Worm (Caenorhabditis elegans) whole organism, L1 larva: ENCODE data around the gene ZK105.1.

ENCODE experiments used
- alr-1 ChIP-seq: fragments of 200-800 bp; sonication (Bioruptor generic); optimal IDR thresholded peaks from 2 replicates; lab custom pipeline; 2018; ENCODE audit warnings: borderline replicate concordance, mild to moderate bottlenecking, missing genetic modification characterization, missing compliant biosample characterization
- ama-1 ChIP-seq: fragments of 150-350 bp; optimal IDR thresholded peaks from 2 replicates; lab custom pipeline; 2014
- fos-1 ChIP-seq: fragments of 150-350 bp; optimal IDR thresholded peaks from 2 replicates; lab custom pipeline; 2014; ENCODE audit warnings: missing biosample characterization, missing genetic modification characterization
- nhr-12 ChIP-seq: sonication (generic microtip); optimal IDR thresholded peaks from 2 replicates; lab custom pipeline; 2017; ENCODE audit warnings: missing biosample characterization, missing genetic modification characterization
- skn-1 ChIP-seq: fragments of 150-350 bp; optimal IDR thresholded peaks from 2 replicates; lab custom pipeline; 2014; ENCODE audit warnings: missing biosample characterization, missing genetic modification characterization

DNA sequence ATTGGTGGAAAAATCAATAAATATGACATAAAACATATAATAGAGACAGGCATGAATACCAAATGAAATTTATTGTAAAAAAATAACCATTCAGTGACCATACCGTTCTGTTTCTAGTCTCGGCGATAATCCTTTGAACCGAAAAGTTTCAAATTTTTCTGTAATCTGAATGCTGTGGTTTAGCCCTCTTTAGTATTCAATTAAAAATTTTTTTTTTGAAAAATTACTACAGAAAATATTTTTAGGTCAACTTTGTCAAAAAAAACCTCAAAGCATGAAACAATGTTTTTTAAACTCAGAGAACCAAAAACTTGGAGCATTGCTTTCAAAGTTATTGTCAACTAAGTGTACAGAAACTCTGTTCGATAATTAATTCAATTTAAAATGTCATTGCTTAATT, 5.3 kb upstream of the ZK105.1 start, which contains the start of gene ZK105.11:
- TF ChIP-seq fos-1, result no peak
- TF ChIP-seq skn-1 (tag; lab: Kevin White, UChicago), result no peak
- TF ChIP-seq alr-1 (tag; lab: Kevin White, UChicago), result no peak
- TF ChIP-seq ama-1, result no peak
- TF ChIP-seq nhr-12 (tag; lab: Kevin White, UChicago), result no peak
